Worm (Caenorhabditis elegans) whole organism, mixed stage, embryonic: ENCODE measurements around the gene sre-18.

Experiments
- elt-1 ChIP-seq: sonication (generic microtip); optimal IDR thresholded peaks from 2 replicates; lab custom pipeline; 2017; ENCODE audit warnings: missing genetic modification characterization, mild to moderate bottlenecking, missing compliant biosample characterization, antibody characterized with exemption, moderate library complexity, borderline replicate concordance; ENCODE audit not compliant: insufficient read depth
- mep-1 ChIP-seq: fragments of 150-350 bp; optimal IDR thresholded peaks from 2 replicates; lab custom pipeline; 2017; ENCODE audit warnings: missing biosample characterization, missing genetic modification reagents, missing genetic modification characterization, inconsistent platforms
- nhr-237 ChIP-seq: fragments of 150-350 bp; optimal IDR thresholded peaks from 2 replicates; lab custom pipeline; 2014; ENCODE audit warnings: missing biosample characterization, missing genetic modification characterization
- nhr-76 ChIP-seq: sonication (generic microtip); optimal IDR thresholded peaks from 2 replicates; lab custom pipeline; 2017; ENCODE audit warnings: missing biosample characterization, missing genetic modification characterization
- pha-4 ChIP-seq: fragments of 150-350 bp; optimal IDR thresholded peaks from 2 replicates; lab custom pipeline; 2018; ENCODE audit warnings: missing biosample characterization, missing genetic modification reagents, missing genetic modification characterization
- unc-39 ChIP-seq: fragments of 150-350 bp; optimal IDR thresholded peaks from 2 replicates; lab custom pipeline; 2014; ENCODE audit warnings: missing biosample characterization, missing genetic modification characterization
- unc-62 ChIP-seq: fragments of 150-350 bp; optimal IDR thresholded peaks from 2 replicates; lab custom pipeline; 2014; ENCODE audit warnings: missing biosample characterization, missing genetic modification reagents, missing genetic modification characterization
- ztf-11 ChIP-seq: fragments of 150-350 bp; optimal IDR thresholded peaks from 2 replicates; lab custom pipeline; 2014; ENCODE audit warnings: missing biosample characterization, missing genetic modification characterization

DNA sequence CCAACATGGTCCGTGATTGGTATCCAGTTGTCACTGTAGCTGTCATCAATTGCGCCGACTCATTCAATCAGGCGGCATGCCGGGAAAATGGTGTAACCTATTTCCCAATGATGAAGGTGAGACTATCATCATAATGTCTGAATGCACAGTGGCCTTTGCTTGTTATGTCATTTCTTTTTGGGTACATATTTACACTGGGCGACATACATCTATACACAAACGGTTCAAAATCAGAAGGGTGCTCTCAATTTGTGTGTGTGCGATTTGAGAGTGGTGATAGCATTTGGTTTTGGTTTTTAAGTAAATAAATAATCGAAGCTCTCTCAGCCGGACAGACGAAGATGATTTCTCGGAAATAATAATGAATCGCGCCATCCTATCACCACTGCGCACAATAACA lies 25.6 kb downstream of the sre-18 start:
- TF ChIP-seq mep-1 (tag; lab: Kevin White, UChicago) (no peak), nhr-237 (tag; lab: Kevin White, UChicago) (no peak), ztf-11 (tag; lab: Kevin White, UChicago) (no peak), elt-1 (tag; lab: Kevin White, UChicago) (no peak), pha-4 (tag; lab: Kevin White, UChicago) (no peak), unc-39 (no peak), nhr-76 (tag; lab: Kevin White, UChicago) (no peak), unc-62 (GFP tag; lab: Kevin White, UChicago) (no peak)
